Worm (Caenorhabditis elegans) whole organism, L2 larva: ENCODE results near the gene nspc-1.
"Not testable (repeated sequence)": the region's sequence is repeated elsewhere in the genome, so short reads cannot be mapped to it uniquely, and the experiment has no call there.

Experiments used
- C34F6.9 ChIP-seq: fragments of 150-350 bp; optimal IDR thresholded peaks from 2 replicates; lab custom pipeline; 2014; ENCODE audit warnings: missing biosample characterization, missing genetic modification characterization
- F13H6.1 ChIP-seq: sonication (generic microtip); optimal IDR thresholded peaks from 2 replicates; lab custom pipeline; 2016; ENCODE audit warnings: missing genetic modification characterization, missing compliant biosample characterization
- alr-1 ChIP-seq: fragments of 150-350 bp; optimal IDR thresholded peaks from 2 replicates; lab custom pipeline; 2014; ENCODE audit warnings: missing biosample characterization, missing genetic modification characterization
- aly-2 ChIP-seq: fragments of 150-350 bp; optimal IDR thresholded peaks from 2 replicates; lab custom pipeline; 2014; ENCODE audit warnings: missing biosample characterization, missing genetic modification characterization
- ama-1 ChIP-seq: fragments of 150-350 bp; optimal IDR thresholded peaks from 2 replicates; lab custom pipeline; 2018; ENCODE audit warnings: inconsistent platforms
- blmp-1 ChIP-seq: sonication (generic microtip); optimal IDR thresholded peaks from 2 replicates; lab custom pipeline; 2017; ENCODE audit warnings: missing genetic modification characterization, mild to moderate bottlenecking, missing compliant biosample characterization, antibody characterized with exemption, moderate library complexity; ENCODE audit not compliant: insufficient read depth
- ceh-16 ChIP-seq: fragments of 150-350 bp; optimal IDR thresholded peaks from 2 replicates; lab custom pipeline; 2014; ENCODE audit warnings: missing biosample characterization, missing genetic modification characterization
- ceh-82 ChIP-seq: fragments of 150-350 bp; optimal IDR thresholded peaks from 2 replicates; lab custom pipeline; 2014; ENCODE audit warnings: missing biosample characterization, missing genetic modification characterization
- crh-2 ChIP-seq: sonication (generic microtip); optimal IDR thresholded peaks from 2 replicates; lab custom pipeline; 2017; ENCODE audit warnings: missing biosample characterization, missing genetic modification characterization
- egl-27 ChIP-seq: sonication (generic microtip); optimal IDR thresholded peaks from 3 replicates; lab custom pipeline; 2017; ENCODE audit warnings: missing biosample characterization, missing genetic modification reagents, missing genetic modification characterization
- elt-1 ChIP-seq: fragments of 150-350 bp; optimal IDR thresholded peaks from 2 replicates; lab custom pipeline; 2014; ENCODE audit warnings: missing biosample characterization, missing genetic modification characterization
- elt-3 ChIP-seq: sonication (generic microtip); optimal IDR thresholded peaks from 2 replicates; lab custom pipeline; 2017; ENCODE audit warnings: missing biosample characterization, missing genetic modification characterization
- fos-1 ChIP-seq: fragments of 150-350 bp; optimal IDR thresholded peaks from 2 replicates; lab custom pipeline; 2014; ENCODE audit warnings: missing biosample characterization, missing genetic modification characterization
- gmeb-1 ChIP-seq: fragments of 150-350 bp; optimal IDR thresholded peaks from 2 replicates; lab custom pipeline; 2014; ENCODE audit warnings: missing biosample characterization, missing genetic modification characterization
- lin-11 ChIP-seq: fragments of 150-350 bp; sonication (generic microtip); optimal IDR thresholded peaks from 2 replicates; lab custom pipeline; 2014; ENCODE audit warnings: missing biosample characterization, missing genetic modification characterization, inconsistent platforms, mixed read lengths
- lin-39 ChIP-seq: fragments of 150-350 bp; optimal IDR thresholded peaks from 2 replicates; lab custom pipeline; 2014; ENCODE audit warnings: missing biosample characterization, missing genetic modification reagents, missing genetic modification characterization
- lsy-2 ChIP-seq, 2 experiments: fragments of 150-350 bp in 1 of 2; sonication (generic microtip) in 1 of 2; optimal IDR thresholded peaks; 2 replicates each; lab custom pipeline; 2014 to 2017; ENCODE audit warnings: missing biosample characterization in 2 of 2, missing genetic modification characterization in 2 of 2
- mab-5 ChIP-seq: fragments of 150-350 bp; optimal IDR thresholded peaks from 2 replicates; lab custom pipeline; 2014; ENCODE audit warnings: missing biosample characterization, missing genetic modification characterization
- mdl-1 ChIP-seq, 2 experiments: fragments of 150-350 bp in 1 of 2; sonication (generic microtip) in 1 of 2; optimal IDR thresholded peaks; 2 replicates each; lab custom pipeline; 2017; ENCODE audit warnings: missing biosample characterization in 2 of 2, missing genetic modification characterization in 2 of 2
- nhr-10 ChIP-seq: sonication (generic microtip); optimal IDR thresholded peaks from 2 replicates; lab custom pipeline; 2017; ENCODE audit warnings: missing biosample characterization, missing genetic modification characterization
- nhr-11 ChIP-seq: fragments of 150-350 bp; optimal IDR thresholded peaks from 2 replicates; lab custom pipeline; 2014; ENCODE audit warnings: missing biosample characterization, missing genetic modification characterization
- nhr-12 ChIP-seq: fragments of 150-350 bp; optimal IDR thresholded peaks from 2 replicates; lab custom pipeline; 2014; ENCODE audit warnings: missing biosample characterization, missing genetic modification characterization
- nhr-129 ChIP-seq: fragments of 150-350 bp; optimal IDR thresholded peaks from 2 replicates; lab custom pipeline; 2014; ENCODE audit warnings: missing biosample characterization, missing genetic modification characterization
- nhr-21 ChIP-seq: fragments of 150-350 bp; optimal IDR thresholded peaks from 2 replicates; lab custom pipeline; 2014; ENCODE audit warnings: missing biosample characterization, missing genetic modification characterization
- nhr-237 ChIP-seq: fragments of 150-350 bp; optimal IDR thresholded peaks from 2 replicates; lab custom pipeline; 2014; ENCODE audit warnings: missing biosample characterization, missing genetic modification characterization
- nhr-6 ChIP-seq: fragments of 150-350 bp; optimal IDR thresholded peaks from 2 replicates; lab custom pipeline; 2014; ENCODE audit warnings: missing biosample characterization, missing genetic modification characterization
- sem-4 ChIP-seq: fragments of 150-350 bp; optimal IDR thresholded peaks from 2 replicates; lab custom pipeline; 2014; ENCODE audit warnings: missing biosample characterization, missing genetic modification reagents, missing genetic modification characterization
- skn-1 ChIP-seq: sonication (generic microtip); optimal IDR thresholded peaks from 2 replicates; lab custom pipeline; 2017; ENCODE audit warnings: missing biosample characterization, missing genetic modification characterization
- sma-3 ChIP-seq: sonication (generic microtip); optimal IDR thresholded peaks from 2 replicates; lab custom pipeline; 2016; ENCODE audit warnings: missing genetic modification reagents, missing genetic modification characterization, missing compliant biosample characterization
- sma-9 ChIP-seq, 2 experiments: fragments of 150-350 bp in 1 of 2; sonication (generic microtip) in 1 of 2; optimal IDR thresholded peaks; 2 replicates each; lab custom pipeline; 2014 to 2016; ENCODE audit warnings: missing genetic modification characterization in 2 of 2, mild to moderate bottlenecking in 1 of 2, missing biosample characterization in 1 of 2, missing compliant biosample characterization in 1 of 2, missing genetic modification reagents in 1 of 2, moderate library complexity in 1 of 2
- snpc-4 ChIP-seq: fragments of 150-350 bp; optimal IDR thresholded peaks from 2 replicates; lab custom pipeline; 2014; ENCODE audit warnings: missing biosample characterization, missing genetic modification characterization
- unc-39 ChIP-seq: fragments of 150-350 bp; optimal IDR thresholded peaks from 2 replicates; lab custom pipeline; 2014; ENCODE audit warnings: missing biosample characterization, missing genetic modification characterization
- unc-62 ChIP-seq: fragments of 150-350 bp; optimal IDR thresholded peaks from 2 replicates; lab custom pipeline; 2014; ENCODE audit warnings: missing biosample characterization, missing genetic modification reagents, missing genetic modification characterization
- zag-1 ChIP-seq: fragments of 150-350 bp; optimal IDR thresholded peaks from 2 replicates; lab custom pipeline; 2014; ENCODE audit warnings: missing biosample characterization, missing genetic modification characterization
- ztf-1 ChIP-seq: fragments of 200-800 bp; sonication (Bioruptor generic); conservative IDR thresholded peaks from 2 replicates; pipeline ENCODE4 v1.3.6; 2022; ENCODE audit warnings: missing genetic modification characterization, missing compliant biosample characterization
- ztf-11 ChIP-seq: sonication (generic microtip); optimal IDR thresholded peaks from 2 replicates; lab custom pipeline; 2017; ENCODE audit warnings: missing biosample characterization, missing genetic modification characterization

The nspc-1 gene

ce11 chrX:8535006-8535405, at the start of gene nspc-1:
TSS of gene nspc-1 (minus strand) at chrX:8535106.
- not testable (repeated sequence) for TF ChIP-seq sma-3; lin-11 (tag; lab: Kevin White, UChicago); unc-39
- TF ChIP-seq, all 48 proteins: peak for 0; not testable (repeated sequence) for 48

ce11 chrX:8582767-8583360, 48.0 kb upstream of the nspc-1 start:
- TF ChIP-seq snpc-4 (tag; lab: Kevin White, UChicago) (no peak), nhr-237 (no peak), sma-9 (GFP tag; optimal IDR thresholded peaks at IDR 0.05; lab: Kevin White, UChicago) (no peak), sma-9 (tag; optimal IDR thresholded peaks at IDR 0.05; lab: Kevin White, UChicago) (no peak), sem-4 (tag; lab: Kevin White, UChicago) (no peak), nhr-129 (tag; lab: Kevin White, UChicago) (no peak), blmp-1 (peak; percentile 65)

- TF ChIP-seq nhr-21 (tag; lab: Kevin White, UChicago) (no peak), nhr-237 (no peak), F13H6.1 (tag; lab: Kevin White, UChicago) (no peak), sma-3 (no peak), sem-4 (tag; lab: Kevin White, UChicago) (no peak), ceh-82 (tag; lab: Kevin White, UChicago) (no peak), nhr-10 (tag; lab: Kevin White, UChicago) (no peak), ztf-11 (no peak), ztf-1 (no peak), nhr-12 (tag; lab: Kevin White, UChicago) (no peak), crh-2 (tag; lab: Kevin White, UChicago) (no peak), alr-1 (tag; lab: Kevin White, UChicago) (no peak), skn-1 (tag; lab: Kevin White, UChicago) (no peak), ceh-16 (tag; lab: Kevin White, UChicago) (no peak), zag-1 (tag; lab: Kevin White, UChicago) (no peak), aly-2 (tag; lab: Kevin White, UChicago) (no peak)
Observed at ce11 chrX:8581447-8581846, 46.5 kb upstream of the nspc-1 start, which contains the start of gene F18E9.8. TSS of gene F18E9.8 (minus strand) at chrX:8581547.

DNA sequence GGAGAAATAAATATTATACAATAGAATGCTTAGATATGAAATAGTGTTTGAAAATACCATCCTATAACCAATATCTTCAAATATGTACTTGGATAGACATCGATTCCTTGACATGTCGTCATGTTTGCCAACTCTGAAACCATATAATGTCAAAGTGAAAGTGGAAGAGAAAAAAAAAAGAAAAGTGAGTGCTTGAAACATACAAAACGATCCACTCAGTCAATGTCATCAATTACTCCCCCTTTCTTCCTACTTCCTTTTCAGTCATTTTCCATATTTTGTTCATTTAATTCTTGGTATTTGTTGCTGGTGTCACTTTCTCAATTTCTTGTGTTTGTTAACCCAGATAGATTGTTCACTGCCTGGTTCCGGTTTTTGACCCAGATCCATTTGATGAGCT, 45.3 kb upstream of the nspc-1 start, which contains the start of gene F18E9.4:
Gene F18E9.4 (plus strand): TSS at position 301 of the 400 bp plus-strand sequence.
- TF ChIP-seq gmeb-1 (tag; lab: Kevin White, UChicago) (no peak), sem-4 (tag; lab: Kevin White, UChicago) (no peak), mab-5 (tag; lab: Kevin White, UChicago) (no peak), elt-1 (no peak), nhr-237 (no peak), unc-62 (GFP tag; lab: Kevin White, UChicago) (no peak), fos-1 (tag; lab: Kevin White, UChicago) (no peak), sma-3 (no peak), snpc-4 (tag; lab: Kevin White, UChicago) (no peak), lin-39 (tag; lab: Kevin White, UChicago) (no peak), egl-27 (tag; lab: Kevin White, UChicago) (no peak), ztf-11 (no peak), nhr-12 (tag; lab: Kevin White, UChicago) (no peak)

DNA sequence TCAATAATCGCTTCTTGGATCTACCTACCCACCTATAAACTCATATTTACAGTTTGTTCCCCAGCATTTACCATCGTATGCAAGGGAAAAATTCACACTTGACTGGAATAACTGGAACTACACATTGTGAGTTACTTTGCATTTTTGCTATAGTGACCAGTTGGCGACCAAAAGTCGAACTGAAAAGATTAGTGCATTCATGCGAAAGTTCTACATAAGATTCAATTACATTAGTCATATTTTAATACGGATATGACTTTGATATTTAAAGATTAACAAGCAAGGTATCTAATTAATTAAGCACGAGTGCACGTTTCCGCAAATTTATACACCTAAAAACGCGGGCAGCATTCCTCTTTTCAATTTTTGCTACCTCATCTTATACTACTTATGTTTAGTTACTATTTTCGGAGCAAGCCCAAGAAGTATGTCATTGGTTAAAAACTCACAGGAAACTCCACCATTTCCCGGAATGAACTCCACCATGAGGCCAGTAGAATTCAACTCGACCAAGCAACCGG, 36.2 kb upstream of the nspc-1 start, which contains the start of gene jmjd-3.1:
Gene jmjd-3.1 (plus strand): TSS at position 51 of the 521 bp plus-strand sequence.
- TF ChIP-seq unc-62 (GFP tag; lab: Kevin White, UChicago), result no peak
- TF ChIP-seq C34F6.9, result no peak
- TF ChIP-seq nhr-21 (tag; lab: Kevin White, UChicago), result no peak
- TF ChIP-seq lin-11 (tag; lab: Kevin White, UChicago), result no peak
- TF ChIP-seq gmeb-1 (tag; lab: Kevin White, UChicago), result no peak
- TF ChIP-seq fos-1 (tag; lab: Kevin White, UChicago), result no peak
- no peak for TF ChIP-seq elt-3
- TF ChIP-seq ama-1 (lab: Kevin White, UChicago), result no peak
- TF ChIP-seq aly-2 (tag; lab: Kevin White, UChicago), result no peak
- TF ChIP-seq nhr-11 (tag; lab: Kevin White, UChicago), result no peak
- TF ChIP-seq lsy-2 (tag; optimal IDR thresholded peaks at IDR 0.05; lab: Kevin White, UChicago), result no peak
- no peak for TF ChIP-seq ceh-16 (tag; lab: Kevin White, UChicago)
- TF ChIP-seq sem-4 (tag; lab: Kevin White, UChicago), result no peak
- TF ChIP-seq ztf-1, result no peak
- TF ChIP-seq egl-27 (tag; lab: Kevin White, UChicago), result no peak
- no peak for TF ChIP-seq nhr-6 (tag; lab: Kevin White, UChicago)
- TF ChIP-seq nhr-10 (tag; lab: Kevin White, UChicago), result no peak
- no peak for TF ChIP-seq skn-1 (tag; lab: Kevin White, UChicago)
- TF ChIP-seq mdl-1 (tag; optimal IDR thresholded peaks at IDR 0.05; lab: Kevin White, UChicago), result no peak
